Fruit fly (Drosophila melanogaster): ENCODE measurements around the gene CG33263.

- TF ChIP-seq h (optimal IDR thresholded peaks at IDR 0.05) = no peak
- TF ChIP-seq Sin3A (optimal IDR thresholded peaks at IDR 0.05) = no peak
- TF ChIP-seq insv (optimal IDR thresholded peaks at IDR 0.05) = no peak
Measured at dm6 chr3L:13381160-13381559, 42.8 kb downstream of the CG33263 start, which contains the start of gene CG14107.

Data from Kc167 (cell line).